Fruit fly (Drosophila melanogaster): ENCODE measurements around the gene CG14011.

Gene CG14011

dm6 chr2L:5546518-5547287, 34.2 kb downstream of the CG14011 start, which contains the start of gene Oscillin (continued):
- TF ChIP-seq CG10543 (GFP tag; optimal IDR thresholded peaks at IDR 0.05): peak; percentile 47
- TF ChIP-seq CG1832 (GFP tag; optimal IDR thresholded peaks at IDR 0.05): no peak
- no peak for TF ChIP-seq lov (optimal IDR thresholded peaks at IDR 0.05)
- peak; percentile 77; the same call in 2 of the 3 replicates for TF ChIP-seq lov (GFP tag; IDR thresholded peaks at IDR 0.05)
- peak; percentile 80 for TF ChIP-seq CG6689 (GFP tag; IDR thresholded peaks at IDR 0.05)
- peak; percentile 4 for TF ChIP-seq CG13123 (GFP tag; optimal IDR thresholded peaks at IDR 0.05)
- no peak for TF ChIP-seq sc (optimal IDR thresholded peaks at IDR 0.05)
- TF ChIP-seq sc (GFP tag; optimal IDR thresholded peaks at IDR 0.05): no peak
- peak; percentile 89 for TF ChIP-seq CG18599 (GFP tag; optimal IDR thresholded peaks at IDR 0.05)
- no peak for TF ChIP-seq CG4617 (GFP tag; optimal IDR thresholded peaks at IDR 0.05; ENCODE audit: borderline replicate concordance)
- peak; percentile 67 for TF ChIP-seq CG5245 (GFP tag; optimal IDR thresholded peaks at IDR 0.05)
- peak; percentile 73 for TF ChIP-seq CG10147 (GFP tag; optimal IDR thresholded peaks at IDR 0.05)
- peak; percentile 86 for TF ChIP-seq sqz (GFP tag; optimal IDR thresholded peaks at IDR 0.05)
- TF ChIP-seq CG6791 (GFP tag; IDR thresholded peaks at IDR 0.05; ENCODE audit: partially characterized antibody): peak; percentile 95
- no peak for TF ChIP-seq CG1529 (GFP tag; optimal IDR thresholded peaks at IDR 0.05)
- peak in 1 of 2 experiments; percentile 35 for TF ChIP-seq insv (GFP tag; optimal IDR thresholded peaks at IDR 0.05)
- peak; percentile 67 for TF ChIP-seq CG18764 (GFP tag; optimal IDR thresholded peaks at IDR 0.05)
- peak in 1 of 3 experiments; percentile 87 for TF ChIP-seq lola (GFP tag; optimal IDR thresholded peaks at IDR 0.05)
- TF ChIP-seq zfh1 (GFP tag; IDR thresholded peaks at IDR 0.05): peak; percentile 84
- no peak for TF ChIP-seq fu2 (GFP tag; optimal IDR thresholded peaks at IDR 0.05)
- TF ChIP-seq dmrt99B (tag; optimal IDR thresholded peaks at IDR 0.05): peak; percentile 89
- peak; percentile 24; the same call in 1 of the 2 replicates for TF ChIP-seq CG10959 (GFP tag; IDR thresholded peaks at IDR 0.05)
- peak; percentile 73 for TF ChIP-seq Ada2b (GFP tag; IDR thresholded peaks at IDR 0.05)
- peak; percentile 64 for TF ChIP-seq wor (GFP tag; IDR thresholded peaks at IDR 0.05)
- peak; percentile 82 for TF ChIP-seq lmd (GFP tag; IDR thresholded peaks at IDR 0.05)
- TF ChIP-seq Myb (GFP tag; optimal IDR thresholded peaks at IDR 0.05): no peak
- peak; percentile 33 for TF ChIP-seq CG34376 (GFP tag; optimal IDR thresholded peaks at IDR 0.05)
- no peak for TF ChIP-seq Sry-β (GFP tag; optimal IDR thresholded peaks at IDR 0.05)
- TF ChIP-seq chinmo (GFP tag; IDR thresholded peaks at IDR 0.05; ENCODE audit: partially characterized antibody): peak; percentile 85; the same call in 3 of the 4 replicates

- TF ChIP-seq HLH54F (GFP tag; optimal IDR thresholded peaks at IDR 0.05) (peak; percentile 22), bsh (GFP tag; optimal IDR thresholded peaks at IDR 0.05) (peak in 1 of 2 experiments; percentile 52), CG17802 (tag; optimal IDR thresholded peaks at IDR 0.05) (no peak), kni (GFP tag; optimal IDR thresholded peaks at IDR 0.05) (no peak), Oaz (GFP tag; IDR thresholded peaks at IDR 0.05) (0 out of 2 replicates have a peak, but pooled peaks have one; percentile 37), CG12769 (tag; optimal IDR thresholded peaks at IDR 0.05) (peak; percentile 5), CG4360 (GFP tag; IDR thresholded peaks at IDR 0.05) (peak; percentile 85), sr (GFP tag; IDR thresholded peaks at IDR 0.05) (peak; percentile 58; the same call in 1 of the 3 replicates)
Measured at dm6 chr2L:5546207-5546517, 34.8 kb downstream of the CG14011 start.
